Worm (Caenorhabditis elegans) whole organism, young adult: ENCODE data around the gene lelo-1.

Experiments used
- B0035.1 ChIP-seq: sonication (generic microtip); optimal IDR thresholded peaks from 2 replicates; lab custom pipeline; 2016; ENCODE audit warnings: missing genetic modification characterization, mild to moderate bottlenecking, missing compliant biosample characterization, missing genotype, missing genetic modification reagents
- B0336.3 ChIP-seq: fragments of 200-800 bp; sonication (Bioruptor generic); IDR thresholded peaks from 2 replicates; pipeline ENCODE4 v1.3.6; 2022; ENCODE audit warnings: missing genetic modification characterization, missing compliant biosample characterization
- C06A6.2 ChIP-seq: fragments of 200-800 bp; sonication (Bioruptor generic); conservative IDR thresholded peaks from 2 replicates; pipeline ENCODE4 v1.3.6; 2022; ENCODE audit warnings: missing genetic modification characterization, missing compliant biosample characterization
- D2030.7 ChIP-seq: fragments of 200-800 bp; sonication (Bioruptor generic); IDR thresholded peaks from 2 replicates; pipeline ENCODE4 v1.3.6; 2022; ENCODE audit warnings: missing genetic modification reagents, missing genetic modification characterization, missing compliant biosample characterization
- F22D6.2 ChIP-seq: sonication (generic microtip); optimal IDR thresholded peaks from 2 replicates; lab custom pipeline; 2016; ENCODE audit warnings: mild to moderate bottlenecking, missing genetic modification characterization, missing compliant biosample characterization
- F23B12.7 ChIP-seq: sonication (generic microtip); optimal IDR thresholded peaks from 2 replicates; lab custom pipeline; 2017; ENCODE audit warnings: missing genetic modification characterization, mild to moderate bottlenecking, missing compliant biosample characterization, antibody characterized with exemption, moderate library complexity; ENCODE audit not compliant: insufficient read depth
- F33H1.4 ChIP-seq: fragments of 200-800 bp; sonication (Bioruptor generic); IDR thresholded peaks from 2 replicates; pipeline ENCODE4 v1.3.6; 2022; ENCODE audit warnings: missing genetic modification reagents, missing genetic modification characterization, missing compliant biosample characterization
- F49E8.2 ChIP-seq: sonication (generic microtip); optimal IDR thresholded peaks from 3 replicates; lab custom pipeline; 2017; ENCODE audit warnings: missing genetic modification characterization, mild to moderate bottlenecking, missing compliant biosample characterization, antibody characterized with exemption, moderate library complexity; ENCODE audit not compliant: insufficient read depth
- F57A8.1 ChIP-seq: fragments of 200-800 bp; sonication (Bioruptor generic); optimal IDR thresholded peaks from 2 replicates; lab custom pipeline; 2018; ENCODE audit warnings: mild to moderate bottlenecking, missing genetic modification characterization, moderate library complexity, missing compliant biosample characterization
- T07F8.4 ChIP-seq: sonication (generic microtip); optimal IDR thresholded peaks from 2 replicates; lab custom pipeline; 2016; ENCODE audit warnings: mild to moderate bottlenecking, missing genetic modification characterization, moderate library complexity, missing compliant biosample characterization
- Y53F4B.3 ChIP-seq: fragments of 200-800 bp; sonication (Bioruptor generic); IDR thresholded peaks from 2 replicates; pipeline ENCODE4 v1.3.6; 2022; ENCODE audit warnings: missing genetic modification reagents, missing genetic modification characterization, missing compliant biosample characterization
- Y56A3A.18 ChIP-seq: fragments of 200-800 bp; sonication (Bioruptor generic); IDR thresholded peaks from 2 replicates; pipeline ENCODE4 v1.3.6; 2022; ENCODE audit warnings: missing genetic modification reagents, missing genetic modification characterization, missing compliant biosample characterization
- Y67H2A.10 ChIP-seq: fragments of 200-800 bp; sonication (Bioruptor generic); conservative IDR thresholded peaks from 2 replicates; pipeline ENCODE4 v1.3.6; 2022; ENCODE audit warnings: missing genetic modification reagents, missing genetic modification characterization, missing compliant biosample characterization
- Y79H2A.3 ChIP-seq: fragments of 200-800 bp; sonication (Bioruptor generic); conservative IDR thresholded peaks from 2 replicates; pipeline ENCODE4 v1.3.6; 2022; ENCODE audit warnings: missing genetic modification reagents, missing genetic modification characterization, missing compliant biosample characterization
- ama-1 ChIP-seq, 3 experiments: fragments of 150-350 bp in 1 of 3; sonication (generic microtip) in 2 of 3; optimal IDR thresholded peaks; 2 replicates each; lab custom pipeline; 2014 to 2018; ENCODE audit warnings: missing biosample characterization in 2 of 3, missing genetic modification characterization in 2 of 3, missing genetic modification reagents in 2 of 3
- atf-7 ChIP-seq: sonication (generic microtip); optimal IDR thresholded peaks from 2 replicates; lab custom pipeline; 2017; ENCODE audit warnings: mild to moderate bottlenecking, missing genetic modification characterization, missing compliant biosample characterization
- attf-5 ChIP-seq: fragments of 200-800 bp; sonication (Bioruptor generic); optimal IDR thresholded peaks from 2 replicates; lab custom pipeline; 2018; ENCODE audit warnings: mild to moderate bottlenecking, missing genetic modification characterization, missing compliant biosample characterization
- attf-6 ChIP-seq: fragments of 200-800 bp; sonication (Bioruptor generic); IDR thresholded peaks from 2 replicates; pipeline ENCODE4 v1.3.6; 2022; ENCODE audit warnings: missing genetic modification reagents, missing genetic modification characterization, missing compliant biosample characterization
- cebp-1 ChIP-seq, 2 experiments: fragments of 200-800 bp in 1 of 2; sonication (Bioruptor generic) in 1 of 2; sonication (generic microtip) in 1 of 2; IDR thresholded peaks in 1 of 2; optimal IDR thresholded peaks in 1 of 2; 2 replicates each; pipeline versions ENCODE4 v1.3.6 to Lab custom; 2017 to 2022; ENCODE audit warnings: missing compliant biosample characterization in 2 of 2, missing genetic modification characterization in 2 of 2, mild to moderate bottlenecking in 1 of 2, missing genetic modification reagents in 1 of 2, moderate library complexity in 1 of 2
- cebp-2 ChIP-seq: fragments of 200-800 bp; sonication (Bioruptor generic); IDR thresholded peaks from 2 replicates; pipeline ENCODE4 v1.3.6; 2022; ENCODE audit warnings: missing genetic modification characterization, missing compliant biosample characterization
- ceh-100 ChIP-seq: fragments of 200-800 bp; sonication (Bioruptor generic); IDR thresholded peaks from 2 replicates; pipeline ENCODE4 v1.3.6; 2022; ENCODE audit warnings: missing genetic modification reagents, missing genetic modification characterization, missing compliant biosample characterization
- ceh-27 ChIP-seq: fragments of 200-800 bp; sonication (Bioruptor generic); optimal IDR thresholded peaks from 2 replicates; lab custom pipeline; 2018; ENCODE audit warnings: mild to moderate bottlenecking, missing genetic modification characterization, moderate library complexity, missing compliant biosample characterization
- ceh-58 ChIP-seq: fragments of 200-800 bp; sonication (Bioruptor generic); IDR thresholded peaks from 2 replicates; pipeline ENCODE4 v1.3.6; 2022; ENCODE audit warnings: missing genetic modification characterization, missing compliant biosample characterization
- ceh-91 ChIP-seq: fragments of 200-800 bp; sonication (Bioruptor generic); IDR thresholded peaks from 2 replicates; pipeline ENCODE4 v1.3.6; 2022; ENCODE audit warnings: missing genetic modification reagents, missing genetic modification characterization, missing compliant biosample characterization
- dox-1 ChIP-seq: fragments of 200-800 bp; sonication (Bioruptor generic); IDR thresholded peaks from 2 replicates; pipeline ENCODE4 v1.3.6; 2022; ENCODE audit warnings: missing genetic modification reagents, missing genetic modification characterization, missing compliant biosample characterization
- egrh-3 ChIP-seq: fragments of 200-800 bp; sonication (Bioruptor generic); IDR thresholded peaks from 2 replicates; pipeline ENCODE4 v1.3.6; 2022; ENCODE audit warnings: missing genetic modification reagents, missing genetic modification characterization, missing compliant biosample characterization
- gei-17 ChIP-seq: fragments of 200-800 bp; sonication (Bioruptor generic); optimal IDR thresholded peaks from 2 replicates; lab custom pipeline; 2018; ENCODE audit warnings: mild to moderate bottlenecking, missing genetic modification characterization, missing compliant biosample characterization
- hlh-12 ChIP-seq: sonication (generic microtip); optimal IDR thresholded peaks from 2 replicates; lab custom pipeline; 2016; ENCODE audit warnings: missing genetic modification characterization, missing compliant biosample characterization
- hrde-1 ChIP-seq: sonication (generic microtip); optimal IDR thresholded peaks from 2 replicates; lab custom pipeline; 2016; ENCODE audit warnings: missing genetic modification characterization, mild to moderate bottlenecking, missing compliant biosample characterization, moderate library complexity, missing genotype, missing genetic modification reagents, borderline replicate concordance
- lag-1 ChIP-seq: fragments of 200-800 bp; sonication (Bioruptor generic); IDR thresholded peaks from 2 replicates; pipeline ENCODE4 v1.3.6; 2022; ENCODE audit warnings: missing genetic modification reagents, missing genetic modification characterization, missing compliant biosample characterization
- let-526 ChIP-seq: fragments of 200-800 bp; sonication (Bioruptor generic); IDR thresholded peaks from 2 replicates; pipeline ENCODE4 v1.3.6; 2022; ENCODE audit warnings: missing genetic modification reagents, missing genetic modification characterization, missing compliant biosample characterization
- lin-40 ChIP-seq: sonication (generic microtip); optimal IDR thresholded peaks from 2 replicates; lab custom pipeline; 2016; ENCODE audit warnings: missing genetic modification characterization, mild to moderate bottlenecking, missing compliant biosample characterization, missing genotype, missing genetic modification reagents
- madf-8 ChIP-seq: fragments of 200-800 bp; sonication (Bioruptor generic); conservative IDR thresholded peaks from 2 replicates; pipeline ENCODE4 v1.3.6; 2022; ENCODE audit warnings: missing genetic modification reagents, missing genetic modification characterization, missing compliant biosample characterization
- nfyb-1 ChIP-seq: fragments of 200-800 bp; sonication (Bioruptor generic); IDR thresholded peaks from 2 replicates; pipeline ENCODE4 v1.3.6; 2022; ENCODE audit warnings: missing genetic modification reagents, missing genetic modification characterization, missing compliant biosample characterization
- nhr-120 ChIP-seq: fragments of 200-800 bp; sonication (Bioruptor generic); IDR thresholded peaks from 2 replicates; pipeline ENCODE4 v1.3.6; 2022; ENCODE audit warnings: missing genetic modification characterization, missing compliant biosample characterization
- nhr-179 ChIP-seq: sonication (generic microtip); optimal IDR thresholded peaks from 2 replicates; lab custom pipeline; 2016; ENCODE audit warnings: mild to moderate bottlenecking, missing genetic modification characterization, missing compliant biosample characterization
- nhr-27 ChIP-seq: fragments of 200-800 bp; sonication (Bioruptor generic); optimal IDR thresholded peaks from 2 replicates; lab custom pipeline; 2018; ENCODE audit warnings: mild to moderate bottlenecking, missing genetic modification characterization, moderate library complexity, missing compliant biosample characterization
- nhr-80 ChIP-seq: sonication (generic microtip); optimal IDR thresholded peaks from 2 replicates; lab custom pipeline; 2016; ENCODE audit warnings: missing genetic modification characterization, missing compliant biosample characterization
- pbrm-1 ChIP-seq: fragments of 200-800 bp; sonication (Bioruptor generic); IDR thresholded peaks from 2 replicates; pipeline ENCODE4 v1.3.6; 2022; ENCODE audit warnings: missing genetic modification reagents, missing genetic modification characterization, missing compliant biosample characterization
- repo-1 ChIP-seq: sonication (generic microtip); optimal IDR thresholded peaks from 2 replicates; lab custom pipeline; 2017; ENCODE audit warnings: mild to moderate bottlenecking, missing genetic modification characterization, missing compliant biosample characterization
- sdz-38 ChIP-seq: sonication (generic microtip); optimal IDR thresholded peaks from 2 replicates; lab custom pipeline; 2016; ENCODE audit warnings: missing genotype, missing genetic modification characterization, missing compliant biosample characterization
- snpc-3.4 ChIP-seq: sonication (generic microtip); optimal IDR thresholded peaks from 2 replicates; lab custom pipeline; 2017; ENCODE audit warnings: missing genetic modification characterization, mild to moderate bottlenecking, missing compliant biosample characterization, antibody characterized with exemption, moderate library complexity, missing genotype, missing genetic modification reagents
- unc-130 ChIP-seq: sonication (generic microtip); optimal IDR thresholded peaks from 2 replicates; lab custom pipeline; 2016; ENCODE audit warnings: missing genetic modification reagents, missing genetic modification characterization, missing compliant biosample characterization
- zfh-2 ChIP-seq: fragments of 200-800 bp; sonication (Bioruptor generic); conservative IDR thresholded peaks from 2 replicates; pipeline ENCODE4 v1.3.6; 2022; ENCODE audit warnings: missing genetic modification reagents, missing genetic modification characterization, missing compliant biosample characterization
- ztf-25 ChIP-seq: fragments of 200-800 bp; sonication (Bioruptor generic); IDR thresholded peaks from 2 replicates; pipeline ENCODE4 v1.3.6; 2022; ENCODE audit warnings: missing genetic modification reagents, missing genetic modification characterization, missing compliant biosample characterization
- ztf-28 ChIP-seq: fragments of 200-800 bp; sonication (Bioruptor generic); IDR thresholded peaks from 2 replicates; pipeline ENCODE4 v1.3.6; 2022; ENCODE audit warnings: missing genetic modification reagents, missing genetic modification characterization, missing compliant biosample characterization

The lelo-1 gene

ce11 chrII:6269805-6270414 lies 23.8 kb downstream of the lelo-1 start, which contains the start of gene F13H8.2 (continued):
- TF ChIP-seq ztf-25 (GFP tag; lab: Robert Waterston, UW) (peak; percentile 76; the same call in 1 of the 2 replicates), egrh-3 (GFP tag; lab: Robert Waterston, UW) (peak; percentile 75), ceh-91 (peak; percentile 78), nhr-179 (tag; lab: Kevin White, UChicago) (no peak), let-526 (GFP tag; lab: Robert Waterston, UW) (0 out of 2 replicates have a peak, but pooled peaks have one; percentile 9), sdz-38 (no peak), F57A8.1 (GFP tag; lab: Kevin White, UChicago) (no peak), hrde-1 (tag; lab: Kevin White, UChicago) (no peak), nhr-120 (GFP tag; lab: Robert Waterston, UW) (no peak), C06A6.2 (GFP tag; lab: Robert Waterston, UW) (peak; percentile 85), D2030.7 (peak; percentile 94), attf-6 (peak; percentile 54), lin-40 (tag; lab: Kevin White, UChicago) (no peak), ceh-27 (GFP tag; lab: Kevin White, UChicago) (peak; percentile 69), F49E8.2 (tag; lab: Kevin White, UChicago) (peak; percentile 6), ceh-58 (GFP tag; lab: Robert Waterston, UW) (no peak), dox-1 (GFP tag; lab: Robert Waterston, UW) (peak; percentile 96), Y53F4B.3 (GFP tag; lab: Robert Waterston, UW) (peak; percentile 85), pbrm-1 (GFP tag; lab: Robert Waterston, UW) (peak; percentile 92), T07F8.4 (no peak), gei-17 (no peak), atf-7 (tag; lab: Kevin White, UChicago) (no peak), zfh-2 (GFP tag; lab: Robert Waterston, UW) (0 out of 2 replicates have a peak, but pooled peaks have one; percentile 18), hlh-12 (tag; lab: Kevin White, UChicago) (no peak), nhr-27 (tag; lab: Kevin White, UChicago) (no peak), attf-5 (GFP tag; lab: Kevin White, UChicago) (peak; percentile 84), Y67H2A.10 (no peak), F33H1.4 (GFP tag; lab: Robert Waterston, UW) (peak; percentile 73), unc-130 (no peak), Y79H2A.3 (GFP tag; lab: Robert Waterston, UW) (no peak), F23B12.7 (tag; lab: Kevin White, UChicago) (peak; percentile 95), nfyb-1 (GFP tag; lab: Robert Waterston, UW) (peak; percentile 93), ceh-100 (peak; percentile 98), B0035.1 (no peak), ama-1 (optimal IDR thresholded peaks at IDR 0.05; lab: Kevin White, UChicago) (no peak), ama-1 (GFP tag; optimal IDR thresholded peaks at IDR 0.05; lab: Kevin White, UChicago) (no peak), madf-8 (GFP tag; lab: Robert Waterston, UW) (peak; percentile 68), repo-1 (no peak), cebp-2 (GFP tag; lab: Robert Waterston, UW) (0 out of 2 replicates have a peak, but pooled peaks have one; percentile 32), Y56A3A.18 (GFP tag; lab: Robert Waterston, UW) (0 out of 2 replicates have a peak, but pooled peaks have one; percentile 69), ztf-28 (GFP tag; lab: Robert Waterston, UW) (peak; percentile 95), nhr-80 (tag; lab: Kevin White, UChicago) (peak; percentile 10), F22D6.2 (tag; lab: Kevin White, UChicago) (no peak), cebp-1 (GFP tag; IDR thresholded peaks at IDR 0.05; lab: Robert Waterston, UW) (peak; percentile 48; the same call in 1 of the 2 replicates), cebp-1 (tag; optimal IDR thresholded peaks at IDR 0.05; lab: Kevin White, UChicago) (no peak), snpc-3.4 (no peak), lag-1 (GFP tag; lab: Robert Waterston, UW) (no peak), B0336.3 (GFP tag; lab: Robert Waterston, UW) (no peak; the same call in 1 of the 2 replicates)
